Fruit fly (Drosophila melanogaster): ENCODE measurements around the gene PK2-R1.

DNA sequence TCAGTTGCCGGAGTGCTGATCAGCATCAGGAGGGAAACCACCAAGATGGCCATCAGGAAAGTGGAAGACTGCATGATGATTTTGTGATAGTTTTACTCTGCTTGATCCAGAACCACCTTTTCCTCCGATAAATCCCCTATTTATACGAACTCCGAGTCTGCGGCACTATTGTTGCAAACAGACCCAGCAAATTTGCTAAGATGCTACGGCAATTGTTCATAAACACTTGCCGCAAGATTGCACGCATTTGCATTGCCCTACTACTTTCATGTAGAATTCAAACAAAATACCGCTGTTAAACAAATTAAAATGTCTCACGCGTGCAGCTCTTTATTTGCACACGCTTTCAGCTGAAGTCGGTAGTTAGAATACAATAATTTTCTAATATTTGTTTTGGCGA is 19.0 kb upstream of the PK2-R1 start, which contains the start of gene CG45080:
- no peak for TF ChIP-seq Usf (GFP tag; optimal IDR thresholded peaks at IDR 0.05)
- no peak for TF ChIP-seq pan (optimal IDR thresholded peaks at IDR 0.05)
- no peak for TF ChIP-seq pan (GFP tag; optimal IDR thresholded peaks at IDR 0.05 in 1 of 2, IDR thresholded peaks at IDR 0.05 in 1 of 2)
- TF ChIP-seq Atf-2 (GFP tag; optimal IDR thresholded peaks at IDR 0.05): no peak
- no peak for TF ChIP-seq MBD-R2 (GFP tag; IDR thresholded peaks at IDR 0.05)
- TF ChIP-seq nmo (GFP tag; optimal IDR thresholded peaks at IDR 0.05): no peak
- no peak for TF ChIP-seq Dll (GFP tag; IDR thresholded peaks at IDR 0.05; ENCODE audit: partially characterized antibody)
- no peak for TF ChIP-seq phol (tag; optimal IDR thresholded peaks at IDR 0.05)
- no peak for TF ChIP-seq CG12219 (GFP tag; optimal IDR thresholded peaks at IDR 0.05)
- TF ChIP-seq fd102C (GFP tag; optimal IDR thresholded peaks at IDR 0.05): no peak
- no peak for TF ChIP-seq br (optimal IDR thresholded peaks at IDR 0.05)
- TF ChIP-seq CG6854 (GFP tag; optimal IDR thresholded peaks at IDR 0.05): no peak

Data from whole organism, embryonic.